Fruit fly (Drosophila melanogaster) whole organism, prepupa: ENCODE results near the gene AdipoR.

ENCODE experiments used
- CG10631 ChIP-seq: fragments of 200-800 bp; sonication (Bioruptor generic); optimal IDR thresholded peaks from 2 replicates; lab custom pipeline; 2016; ENCODE audit warnings: missing biosample characterization, missing genetic modification characterization
- CG11762 ChIP-seq: fragments of 200-800 bp; sonication (Bioruptor generic); optimal IDR thresholded peaks from 3 replicates; lab custom pipeline; 2016; ENCODE audit warnings: missing biosample characterization, missing genetic modification characterization; ENCODE audit not compliant: insufficient read depth
- CG11902 ChIP-seq: fragments of 200-800 bp; sonication (Bioruptor generic); optimal IDR thresholded peaks from 3 replicates; lab custom pipeline; 2016; ENCODE audit warnings: missing biosample characterization, missing genetic modification characterization
- CG15336 ChIP-seq: fragments of 200-800 bp; sonication (Bioruptor generic); IDR thresholded peaks from 2 replicates; pipeline ENCODE4 v1.3.6; 2022; ENCODE audit warnings: missing biosample characterization, missing genetic modification characterization
- CG1621 ChIP-seq: fragments of 200-800 bp; sonication (Bioruptor generic); optimal IDR thresholded peaks from 3 replicates; lab custom pipeline; 2018; ENCODE audit warnings: missing biosample characterization, mild to moderate bottlenecking, missing genetic modification characterization
- CG3032 ChIP-seq: fragments of 200-800 bp; optimal IDR thresholded peaks from 2 replicates; lab custom pipeline; 2019; ENCODE audit warnings: missing biosample characterization, mild to moderate bottlenecking, missing genetic modification characterization, moderate library complexity
- CG31627 ChIP-seq: fragments of 200-800 bp; sonication (Bioruptor generic); optimal IDR thresholded peaks from 3 replicates; lab custom pipeline; 2016; ENCODE audit warnings: missing biosample characterization, missing genetic modification characterization
- CG34406 ChIP-seq: fragments of 200-800 bp; sonication (Bioruptor generic); optimal IDR thresholded peaks from 3 replicates; lab custom pipeline; 2016; ENCODE audit warnings: missing biosample characterization, missing genetic modification characterization
- CG3919 ChIP-seq: fragments of 200-800 bp; sonication (Bioruptor generic); optimal IDR thresholded peaks from 3 replicates; lab custom pipeline; 2016; ENCODE audit warnings: missing biosample characterization, missing genetic modification characterization
- CG6163 ChIP-seq: fragments of 200-800 bp; sonication (Bioruptor generic); IDR thresholded peaks from 3 replicates; pipeline ENCODE4 v1.3.6; 2022; ENCODE audit warnings: missing biosample characterization, missing genetic modification characterization
- CG6808 ChIP-seq: fragments of 200-800 bp; sonication (Bioruptor generic); optimal IDR thresholded peaks from 3 replicates; lab custom pipeline; 2017; ENCODE audit warnings: missing biosample characterization, missing genetic modification characterization, mild to moderate bottlenecking, moderate library complexity, missing genetic modification reagents
- CG6854 ChIP-seq: fragments of 200-800 bp; sonication (Bioruptor generic); optimal IDR thresholded peaks from 2 replicates; lab custom pipeline; 2017; ENCODE audit warnings: missing biosample characterization, mild to moderate bottlenecking, missing genetic modification characterization
- CG8119 ChIP-seq: fragments of 200-800 bp; sonication (Bioruptor generic); IDR thresholded peaks from 3 replicates; pipeline ENCODE4 v1.3.6; 2022; ENCODE audit warnings: missing biosample characterization, missing genetic modification characterization
- Eip75B ChIP-seq: fragments of 200-800 bp; sonication (Bioruptor generic); optimal IDR thresholded peaks from 3 replicates; lab custom pipeline; 2016; ENCODE audit warnings: missing biosample characterization, missing genetic modification characterization
- Eip78C ChIP-seq: fragments of 200-800 bp; sonication (Bioruptor generic); peaks from one replicate; lab custom pipeline; 2016; ENCODE audit warnings: missing biosample characterization, missing genetic modification characterization
- Eip93F ChIP-seq: fragments of 200-800 bp; sonication (Bioruptor generic); optimal IDR thresholded peaks from 2 replicates; lab custom pipeline; 2016; ENCODE audit warnings: missing biosample characterization, mild to moderate bottlenecking, missing genetic modification characterization
- Ets21C ChIP-seq: fragments of 200-800 bp; sonication (Bioruptor generic); optimal IDR thresholded peaks from 3 replicates; lab custom pipeline; 2016; ENCODE audit warnings: missing biosample characterization, missing genetic modification characterization
- Ets96B ChIP-seq: fragments of 200-800 bp; optimal IDR thresholded peaks from 2 replicates; lab custom pipeline; 2019; ENCODE audit warnings: missing biosample characterization, mild to moderate bottlenecking, missing genetic modification characterization, moderate library complexity
- Gug ChIP-seq: fragments of 200-800 bp; sonication (Bioruptor generic); IDR thresholded peaks from 2 replicates; pipeline ENCODE4 v1.3.6; 2022; ENCODE audit warnings: missing biosample characterization, missing genetic modification characterization
- Hr38 ChIP-seq: sonication (Bioruptor generic); optimal IDR thresholded peaks from 2 replicates; lab custom pipeline; 2016; ENCODE audit warnings: missing biosample characterization, missing genetic modification characterization
- Hr39 ChIP-seq: fragments of 200-800 bp; sonication (Bioruptor generic); optimal IDR thresholded peaks from 2 replicates; lab custom pipeline; 2016; ENCODE audit warnings: missing biosample characterization, missing genetic modification characterization
- Hr4 ChIP-seq: fragments of 200-800 bp; sonication (Bioruptor generic); optimal IDR thresholded peaks from 3 replicates; lab custom pipeline; 2016; ENCODE audit warnings: missing biosample characterization, missing genetic modification characterization
- Smox ChIP-seq: fragments of 200-800 bp; sonication (Bioruptor generic); optimal IDR thresholded peaks from 3 replicates; lab custom pipeline; 2016; ENCODE audit warnings: missing biosample characterization, missing genetic modification characterization
- Sox14 ChIP-seq: fragments of 200-800 bp; sonication (Bioruptor generic); optimal IDR thresholded peaks from 3 replicates; lab custom pipeline; 2016; ENCODE audit warnings: missing biosample characterization, missing genetic modification characterization
- Sox15 ChIP-seq: fragments of 200-800 bp; sonication (Bioruptor generic); optimal IDR thresholded peaks from 3 replicates; lab custom pipeline; 2016; ENCODE audit warnings: missing biosample characterization, missing genetic modification characterization
- achi ChIP-seq: fragments of 200-800 bp; sonication (Bioruptor generic); optimal IDR thresholded peaks from 3 replicates; lab custom pipeline; 2016; ENCODE audit warnings: missing biosample characterization, missing genetic modification characterization
- cyc ChIP-seq: fragments of 200-800 bp; sonication (Bioruptor generic); optimal IDR thresholded peaks from 3 replicates; lab custom pipeline; 2016; ENCODE audit warnings: missing biosample characterization, missing genetic modification characterization
- dac ChIP-seq: fragments of 200-800 bp; sonication (Bioruptor generic); optimal IDR thresholded peaks from 2 replicates; lab custom pipeline; 2017; ENCODE audit warnings: missing biosample characterization, mild to moderate bottlenecking, missing genetic modification characterization
- dsx ChIP-seq: fragments of 200-800 bp; optimal IDR thresholded peaks from 3 replicates; lab custom pipeline; 2019; ENCODE audit warnings: missing biosample characterization, mild to moderate bottlenecking, missing genetic modification characterization, moderate library complexity; ENCODE audit not compliant: poor library complexity, severe bottlenecking
- esn ChIP-seq: fragments of 200-800 bp; sonication (Bioruptor generic); optimal IDR thresholded peaks from 2 replicates; lab custom pipeline; 2016; ENCODE audit warnings: missing biosample characterization, mild to moderate bottlenecking, missing genetic modification characterization, moderate library complexity
- fd85E ChIP-seq: fragments of 200-800 bp; sonication (Bioruptor generic); optimal IDR thresholded peaks from 3 replicates; lab custom pipeline; 2016; ENCODE audit warnings: missing biosample characterization, missing genetic modification characterization
- fkh ChIP-seq: fragments of 200-800 bp; sonication (Bioruptor generic); optimal IDR thresholded peaks from 3 replicates; lab custom pipeline; 2017; ENCODE audit warnings: missing biosample characterization, mild to moderate bottlenecking, missing genetic modification characterization, moderate library complexity
- lz ChIP-seq: fragments of 200-800 bp; sonication (Bioruptor generic); optimal IDR thresholded peaks from 3 replicates; lab custom pipeline; 2016; ENCODE audit warnings: missing biosample characterization, missing genetic modification characterization
- net ChIP-seq: fragments of 200-800 bp; sonication (Bioruptor generic); optimal IDR thresholded peaks from 3 replicates; lab custom pipeline; 2016; ENCODE audit warnings: missing biosample characterization, missing genetic modification characterization
- spab ChIP-seq: fragments of 200-800 bp; sonication (Bioruptor generic); optimal IDR thresholded peaks from 2 replicates; lab custom pipeline; 2017; ENCODE audit warnings: missing biosample characterization, mild to moderate bottlenecking, missing genetic modification characterization, missing genetic modification reagents
- ss ChIP-seq, 2 experiments: fragments of 200-800 bp; sonication (Bioruptor generic); optimal IDR thresholded peaks; 2 replicates in 1 of 2; 3 replicates in 1 of 2; lab custom pipeline; 2017 to 2018; ENCODE audit warnings: mild to moderate bottlenecking in 2 of 2, missing biosample characterization in 2 of 2, missing genetic modification characterization in 2 of 2, moderate library complexity in 1 of 2
- svp ChIP-seq: fragments of 200-800 bp; sonication (Bioruptor generic); peaks from one replicate; lab custom pipeline; 2016; ENCODE audit warnings: missing biosample characterization, missing genetic modification characterization
- topi ChIP-seq: fragments of 200-800 bp; sonication (Bioruptor generic); optimal IDR thresholded peaks from 3 replicates; lab custom pipeline; 2016; ENCODE audit warnings: missing biosample characterization, missing genetic modification characterization
- vri ChIP-seq: fragments of 200-800 bp; sonication (Bioruptor generic); optimal IDR thresholded peaks from 3 replicates; lab custom pipeline; 2016; ENCODE audit warnings: missing biosample characterization, mild to moderate bottlenecking, missing genetic modification characterization

The AdipoR gene

dm6 chr3R:22587419-22587963, 39.8 kb upstream of the AdipoR start, which contains the start of gene Efa6:
Efa6 (plus strand) TSS chr3R:22587755.
- TF ChIP-seq Hr4 (GFP tag; lab: Kevin White, UChicago) (peak; percentile 53), Hr39 (GFP tag; lab: Kevin White, UChicago) (peak; percentile 6), CG3032 (peak; percentile 0), fd85E (GFP tag; lab: Kevin White, UChicago) (no peak), CG10631 (GFP tag; lab: Kevin White, UChicago) (no peak), fkh (GFP tag; lab: Kevin White, UChicago) (peak; percentile 50), Sox15 (GFP tag; lab: Kevin White, UChicago) (peak; percentile 12), Hr38 (GFP tag; lab: Kevin White, UChicago) (no peak), CG6808 (GFP tag; lab: Kevin White, UChicago) (peak; percentile 8), CG8119 (GFP tag; lab: Robert Waterston, UW) (peak; percentile 47; the same call in 1 of the 3 replicates), net (GFP tag; lab: Kevin White, UChicago) (no peak), Eip93F (GFP tag; lab: Kevin White, UChicago) (no peak), vri (GFP tag; lab: Kevin White, UChicago) (no peak), esn (GFP tag; lab: Kevin White, UChicago) (peak; percentile 53), Eip78C (GFP tag; lab: Kevin White, UChicago) (peak; percentile 78), CG11902 (GFP tag; lab: Kevin White, UChicago) (peak; percentile 21), CG34406 (no peak), CG1621 (no peak), Sox14 (GFP tag; lab: Kevin White, UChicago) (peak; percentile 53), dac (GFP tag; lab: Kevin White, UChicago) (no peak), ss (GFP tag; optimal IDR thresholded peaks at IDR 0.05; lab: Kevin White, UChicago) (peak in 1 of 2 experiments; percentile 46), CG31627 (GFP tag; lab: Kevin White, UChicago) (peak; percentile 50), Smox (GFP tag; lab: Kevin White, UChicago) (no peak), lz (GFP tag; lab: Kevin White, UChicago) (peak; percentile 36), dsx (GFP tag; lab: Kevin White, UChicago) (peak; percentile 50), CG6854 (GFP tag; lab: Kevin White, UChicago) (peak; percentile 57), CG15336 (GFP tag; lab: Robert Waterston, UW) (peak; percentile 37; the same call in 1 of the 2 replicates), Gug (GFP tag; lab: Robert Waterston, UW) (no peak), achi (GFP tag; lab: Kevin White, UChicago) (no peak), CG3919 (GFP tag; lab: Kevin White, UChicago) (peak; percentile 35), Ets21C (no peak), svp (GFP tag; lab: Kevin White, UChicago) (no peak), cyc (GFP tag; lab: Kevin White, UChicago) (peak; percentile 14), topi (GFP tag; lab: Kevin White, UChicago) (peak; percentile 40), Ets96B (tag; lab: Kevin White, UChicago) (peak; percentile 7), CG6163 (GFP tag; lab: Robert Waterston, UW) (no peak), Eip75B (GFP tag; lab: Kevin White, UChicago) (peak; percentile 32)

- no peak for TF ChIP-seq CG11762 (GFP tag; lab: Kevin White, UChicago)
- no peak for TF ChIP-seq CG34406
- no peak for TF ChIP-seq CG6808 (GFP tag; lab: Kevin White, UChicago)
- no peak for TF ChIP-seq spab (GFP tag; lab: Kevin White, UChicago)
- TF ChIP-seq Ets21C: no peak
- no peak for TF ChIP-seq CG8119 (GFP tag; lab: Robert Waterston, UW)
- no peak for TF ChIP-seq Eip93F (GFP tag; lab: Kevin White, UChicago)
- TF ChIP-seq, all 60 proteins: peak for 0
These were observed 38.9 kb upstream of the AdipoR start, which contains the start of gene btn for dm6 chr3R:22586525-22586924. btn (minus strand) TSS chr3R:22586625.
